Worm (Caenorhabditis elegans): ENCODE measurements around the gene unc-62.

DNA sequence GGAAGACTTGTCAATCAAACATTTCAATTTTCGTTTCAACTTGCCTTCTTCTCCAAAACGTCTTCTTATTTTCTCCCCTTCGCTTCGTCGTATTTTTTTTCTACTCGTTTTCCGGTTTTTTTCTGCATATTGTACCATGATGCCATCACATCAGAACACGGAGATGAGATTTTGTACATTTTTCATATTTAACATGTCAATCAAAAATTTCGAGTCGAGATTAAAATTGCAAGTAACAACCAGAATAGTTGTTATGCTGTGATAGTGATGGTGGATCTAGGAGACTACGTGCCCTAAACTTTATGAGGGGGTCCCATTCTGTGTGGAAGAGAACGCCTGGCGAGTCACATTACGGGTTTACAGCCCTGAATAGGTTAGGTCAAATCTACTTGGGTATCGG, 7.4 kb upstream of the unc-62 start:
- TF ChIP-seq nhr-11 (tag; optimal IDR thresholded peaks at IDR 0.05) = no peak
- TF ChIP-seq gmeb-1 (tag; optimal IDR thresholded peaks at IDR 0.05) = no peak
- no peak for TF ChIP-seq skn-1 (tag; optimal IDR thresholded peaks at IDR 0.05)
- no peak for TF ChIP-seq ztf-11 (tag; optimal IDR thresholded peaks at IDR 0.05)
- no peak for TF ChIP-seq nhr-77 (tag; optimal IDR thresholded peaks at IDR 0.05)
- no peak for TF ChIP-seq lin-39 (tag; optimal IDR thresholded peaks at IDR 0.05)
- TF ChIP-seq elt-1 (tag; optimal IDR thresholded peaks at IDR 0.05) = no peak
- TF ChIP-seq lin-13 (GFP tag; optimal IDR thresholded peaks at IDR 0.05) = no peak
- no peak for TF ChIP-seq nhr-12 (tag; optimal IDR thresholded peaks at IDR 0.05)
- TF ChIP-seq aly-2 (tag; optimal IDR thresholded peaks at IDR 0.05) = no peak
- TF ChIP-seq egl-27 (tag; optimal IDR thresholded peaks at IDR 0.05) = no peak
- no peak for TF ChIP-seq snpc-4 (tag; optimal IDR thresholded peaks at IDR 0.05)

Measured in whole organism, L2 larva.